5 worm cellular contexts compared by ENCODE assay signal in the genomic region with DNA sequence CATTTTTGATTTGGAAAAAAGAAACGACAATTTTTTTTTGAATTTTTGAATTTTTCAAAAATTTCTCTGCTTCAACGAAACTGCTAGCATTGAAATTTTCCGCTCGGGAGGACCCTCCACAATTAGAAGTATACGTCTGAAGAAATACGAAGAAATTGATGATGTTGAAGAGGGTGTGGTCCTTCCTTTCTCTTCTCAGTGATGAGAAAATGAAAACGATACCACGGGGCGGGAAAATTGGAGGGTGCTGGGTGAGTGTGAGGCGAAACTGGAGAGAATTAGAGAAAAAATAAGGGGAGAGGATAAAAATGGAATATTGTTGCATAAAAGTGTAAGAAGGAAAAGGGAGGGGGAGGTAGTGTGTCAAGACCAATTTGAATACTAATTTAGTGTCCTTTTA.
TF ChIP-seq lines count a peak whose summit lies in the region.

No protein-coding gene starts in this region.

TF ChIP-seq in whole organism, L1 larva, 84 proteins besides CTCF, POLR2A, EP300 and RAD21:
- no peak for TF ChIP-seq efl-3 (GFP tag; optimal IDR thresholded peaks at IDR 0.05; lab: Kevin White, UChicago)
- peak; percentile 55 for TF ChIP-seq nhr-85 (tag; lab: Kevin White, UChicago)
- TF ChIP-seq nhr-76 (tag; optimal IDR thresholded peaks at IDR 0.05; lab: Kevin White, UChicago) = no peak
- TF ChIP-seq blmp-1 (tag; optimal IDR thresholded peaks at IDR 0.05; lab: Kevin White, UChicago) = peak; percentile 90
- peak; percentile 28 for TF ChIP-seq lin-14 (GFP tag; optimal IDR thresholded peaks at IDR 0.05; lab: Kevin White, UChicago)
- peak in 1 of 3 experiments; percentile 16 for TF ChIP-seq ceh-82 (tag; optimal IDR thresholded peaks at IDR 0.05; lab: Kevin White, UChicago)

TF ChIP-seq in whole organism, L2 larva, 48 proteins besides CTCF, POLR2A, EP300 and RAD21:
- TF ChIP-seq blmp-1 (tag; optimal IDR thresholded peaks at IDR 0.05; lab: Kevin White, UChicago; ENCODE audit: insufficient read depth) = peak; percentile 58
- TF ChIP-seq mdl-1 (tag; optimal IDR thresholded peaks at IDR 0.05; lab: Kevin White, UChicago) = no peak

TF ChIP-seq in whole organism, L3 larva, 47 proteins besides CTCF, POLR2A, EP300 and RAD21:
- TF ChIP-seq mml-1 (tag; optimal IDR thresholded peaks at IDR 0.05; lab: Kevin White, UChicago) (no peak), nfya-1 (tag; optimal IDR thresholded peaks at IDR 0.05; lab: Kevin White, UChicago; ENCODE audit: insufficient read depth) (peak; percentile 0)

TF ChIP-seq in whole organism, late embryonic, 69 proteins besides CTCF, POLR2A, EP300 and RAD21:
- TF ChIP-seq ref-2 (tag; optimal IDR thresholded peaks at IDR 0.05; lab: Kevin White, UChicago) = peak; percentile 27
- no peak for TF ChIP-seq Y22D7AL.16 (tag; optimal IDR thresholded peaks at IDR 0.05; lab: Kevin White, UChicago)
- TF ChIP-seq unc-42 (tag; optimal IDR thresholded peaks at IDR 0.05; lab: Kevin White, UChicago) = peak; percentile 12

TF ChIP-seq in whole organism, mixed stage, embryonic, 35 proteins besides CTCF, POLR2A, EP300 and RAD21:
- TF ChIP-seq mep-1 (tag; optimal IDR thresholded peaks at IDR 0.05; lab: Kevin White, UChicago) = no peak
- no peak for TF ChIP-seq lin-32 (GFP tag; optimal IDR thresholded peaks at IDR 0.05; lab: Kevin White, UChicago)
- TF ChIP-seq hlh-1 (tag; optimal IDR thresholded peaks at IDR 0.05; lab: Kevin White, UChicago) = no peak
- no peak for TF ChIP-seq ceh-39 (tag; optimal IDR thresholded peaks at IDR 0.05; lab: Kevin White, UChicago)
- peak; percentile 11 for TF ChIP-seq ces-1 (GFP tag; optimal IDR thresholded peaks at IDR 0.05; lab: Kevin White, UChicago)
- no peak for TF ChIP-seq snpc-4 (tag; optimal IDR thresholded peaks at IDR 0.05; lab: Kevin White, UChicago)
